Fruit fly (Drosophila melanogaster) whole organism, pupa: ENCODE measurements around the gene CG31457.
A peak's percentile ranks its signal among the peaks of the same experiment; 100 is the strongest.

ENCODE experiments used
- CG10348 ChIP-seq: fragments of 200-800 bp; sonication (Bioruptor generic); IDR thresholded peaks from 2 replicates; pipeline ENCODE4 v1.3.6; 2022; ENCODE audit warnings: missing biosample characterization, missing genetic modification characterization
- CG12605 ChIP-seq: fragments of 200-800 bp; sonication (Bioruptor generic); IDR thresholded peaks from 2 replicates; pipeline ENCODE4 v1.3.6; 2022; ENCODE audit warnings: missing biosample characterization, missing genetic modification characterization
- CG14655 ChIP-seq: fragments of 200-800 bp; sonication (Bioruptor generic); optimal IDR thresholded peaks from 3 replicates; lab custom pipeline; 2017; ENCODE audit warnings: mild to moderate bottlenecking, missing biosample characterization, missing genetic modification reagents, missing genetic modification characterization
- CG15710 ChIP-seq: fragments of 200-800 bp; sonication (Bioruptor generic); optimal IDR thresholded peaks from 2 replicates; lab custom pipeline; 2018; ENCODE audit warnings: missing biosample characterization, mild to moderate bottlenecking, missing genetic modification characterization, moderate library complexity
- CG17806 ChIP-seq: fragments of 200-800 bp; sonication (Bioruptor generic); optimal IDR thresholded peaks from 2 replicates; lab custom pipeline; 2018; ENCODE audit warnings: missing biosample characterization, mild to moderate bottlenecking, missing genetic modification characterization, moderate library complexity
- CG32121 ChIP-seq: fragments of 200-800 bp; sonication (Bioruptor generic); IDR thresholded peaks from 2 replicates; pipeline ENCODE4 v1.3.6; 2022; ENCODE audit warnings: missing biosample characterization, missing genetic modification characterization
- CG34367 ChIP-seq: fragments of 200-800 bp; sonication (Bioruptor generic); optimal IDR thresholded peaks from 2 replicates; lab custom pipeline; 2018; ENCODE audit warnings: missing biosample characterization, mild to moderate bottlenecking, missing genetic modification characterization
- CG4496 ChIP-seq: fragments of 200-800 bp; sonication (Bioruptor generic); IDR thresholded peaks from 3 replicates; pipeline ENCODE4 v1.3.6; 2022; ENCODE audit warnings: missing biosample characterization, missing genetic modification characterization
- CG8159 ChIP-seq: fragments of 200-800 bp; sonication (Bioruptor generic); optimal IDR thresholded peaks from 3 replicates; lab custom pipeline; 2018; ENCODE audit warnings: missing biosample characterization, mild to moderate bottlenecking, missing genetic modification characterization, moderate library complexity
- CG8301 ChIP-seq: fragments of 200-800 bp; sonication (Bioruptor generic); optimal IDR thresholded peaks from 2 replicates; lab custom pipeline; 2018; ENCODE audit warnings: missing biosample characterization, mild to moderate bottlenecking, missing genetic modification characterization
- CG9948 ChIP-seq: fragments of 200-800 bp; sonication (Bioruptor generic); optimal IDR thresholded peaks from 2 replicates; lab custom pipeline; 2018; ENCODE audit warnings: missing biosample characterization, mild to moderate bottlenecking, missing genetic modification characterization, moderate library complexity
- D1 ChIP-seq: fragments of 200-800 bp; sonication (Bioruptor generic); optimal IDR thresholded peaks from 2 replicates; lab custom pipeline; 2018; ENCODE audit warnings: missing biosample characterization, mild to moderate bottlenecking, missing genetic modification characterization, moderate library complexity
- EcR ChIP-seq: fragments of 200-800 bp; sonication (Bioruptor generic); optimal IDR thresholded peaks from 3 replicates; lab custom pipeline; 2019; ENCODE audit warnings: missing biosample characterization, missing genetic modification characterization, mild to moderate bottlenecking, moderate library complexity, missing genetic modification reagents
- Ets98B ChIP-seq: fragments of 200-800 bp; sonication (Bioruptor generic); IDR thresholded peaks from 2 replicates; pipeline ENCODE4 v1.3.6; 2022; ENCODE audit warnings: missing biosample characterization, missing genetic modification characterization
- Pif1B ChIP-seq: fragments of 200-800 bp; sonication (Bioruptor generic); optimal IDR thresholded peaks from 3 replicates; lab custom pipeline; 2016; ENCODE audit warnings: missing biosample characterization, missing genetic modification characterization
- Snoo ChIP-seq: fragments of 200-800 bp; sonication (Bioruptor generic); optimal IDR thresholded peaks from 3 replicates; lab custom pipeline; 2017; ENCODE audit warnings: missing biosample characterization, mild to moderate bottlenecking, missing genetic modification characterization, inconsistent platforms
- fd96Ca ChIP-seq: fragments of 200-800 bp; sonication (Bioruptor generic); IDR thresholded peaks from 3 replicates; pipeline ENCODE4 v1.3.6; 2022; ENCODE audit warnings: missing biosample characterization, missing genetic modification characterization
- gl ChIP-seq: fragments of 200-800 bp; sonication (Bioruptor generic); optimal IDR thresholded peaks from 2 replicates; lab custom pipeline; 2018; ENCODE audit warnings: missing biosample characterization, mild to moderate bottlenecking, missing genetic modification characterization
- rn ChIP-seq: fragments of 200-800 bp; sonication (Bioruptor generic); IDR thresholded peaks from 2 replicates; pipeline ENCODE4 v1.3.6; 2022; ENCODE audit warnings: missing biosample characterization, missing genetic modification characterization

Gene CG31457

dm6 chr3R:23145681-23146080 lies 17.9 kb upstream of the CG31457 start:
- TF ChIP-seq gl (no peak), fd96Ca (GFP tag; lab: Robert Waterston, UW) (no peak), Snoo (no peak), CG9948 (tag; lab: Kevin White, UChicago) (no peak), Ets98B (no peak), CG8301 (tag; lab: Kevin White, UChicago) (no peak), CG4496 (GFP tag; lab: Robert Waterston, UW) (no peak), CG12605 (GFP tag; lab: Robert Waterston, UW) (no peak)

dm6 chr3R:23144654-23145053 lies 16.9 kb upstream of the CG31457 start:
- TF ChIP-seq Snoo = no peak
- TF ChIP-seq EcR (GFP tag; lab: Kevin White, UChicago) = peak; percentile 25
- TF ChIP-seq CG14655 (GFP tag; lab: Kevin White, UChicago) = peak; percentile 15
- peak; percentile 13 for TF ChIP-seq CG17806 (tag; lab: Kevin White, UChicago)
- peak; percentile 38 for TF ChIP-seq CG15710 (tag; lab: Kevin White, UChicago)

DNA sequence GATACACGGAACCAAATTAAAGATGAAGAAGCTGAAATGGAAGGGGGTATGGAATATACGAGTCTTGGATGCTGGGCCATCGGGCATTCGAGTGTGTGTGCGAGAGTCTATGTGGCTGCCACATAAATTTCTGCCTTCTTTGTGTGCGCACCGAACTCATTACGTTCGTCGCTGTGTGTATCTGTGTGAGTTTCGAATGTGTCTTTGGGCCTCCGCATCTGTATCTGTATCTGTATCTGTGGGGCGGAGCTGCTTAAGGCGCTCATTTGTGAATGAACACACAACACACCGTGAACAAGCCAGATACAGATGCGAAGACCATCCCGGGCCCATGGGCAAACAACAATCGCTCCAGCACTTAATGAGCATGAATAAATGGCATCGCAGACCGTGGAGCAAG lies 15.7 kb upstream of the CG31457 start:
- TF ChIP-seq Snoo (no peak), CG4496 (GFP tag; lab: Robert Waterston, UW) (no peak), fd96Ca (GFP tag; lab: Robert Waterston, UW) (no peak), CG34367 (tag; lab: Kevin White, UChicago) (no peak), Ets98B (no peak), gl (no peak), Pif1B (GFP tag; lab: Kevin White, UChicago) (no peak), D1 (tag; lab: Kevin White, UChicago) (no peak), CG8301 (tag; lab: Kevin White, UChicago) (no peak), CG12605 (GFP tag; lab: Robert Waterston, UW) (no peak), CG32121 (GFP tag; lab: Robert Waterston, UW) (no peak), EcR (GFP tag; lab: Kevin White, UChicago) (no peak), CG9948 (tag; lab: Kevin White, UChicago) (no peak), CG8159 (tag; lab: Kevin White, UChicago) (no peak), CG10348 (GFP tag; lab: Robert Waterston, UW) (no peak), rn (GFP tag; lab: Robert Waterston, UW) (no peak)
- TF ChIP-seq, all 21 proteins: peak for 0

- TF ChIP-seq CG14655 (GFP tag; lab: Kevin White, UChicago) (no peak), CG4496 (GFP tag; lab: Robert Waterston, UW) (0 out of 3 replicates have a peak, but pooled peaks have one; percentile 49)
- TF ChIP-seq, all 21 proteins: peak for 1
Observed at dm6 chr3R:23141678-23142338, 14.0 kb upstream of the CG31457 start, which contains the start of gene hh. hh (minus strand) TSS chr3R:23141906.

dm6 chr3R:23141113-23141512 lies 13.3 kb upstream of the CG31457 start:
- TF ChIP-seq CG9948 (tag; lab: Kevin White, UChicago) = no peak
- TF ChIP-seq CG15710 (tag; lab: Kevin White, UChicago) = no peak
- TF ChIP-seq CG14655 (GFP tag; lab: Kevin White, UChicago) = no peak
- TF ChIP-seq CG12605 (GFP tag; lab: Robert Waterston, UW) = no peak
- TF ChIP-seq CG34367 (tag; lab: Kevin White, UChicago) = no peak
- no peak for TF ChIP-seq CG4496 (GFP tag; lab: Robert Waterston, UW)
- no peak for TF ChIP-seq Pif1B (GFP tag; lab: Kevin White, UChicago)
- no peak for TF ChIP-seq EcR (GFP tag; lab: Kevin White, UChicago)
- TF ChIP-seq rn (GFP tag; lab: Robert Waterston, UW) = no peak

DNA sequence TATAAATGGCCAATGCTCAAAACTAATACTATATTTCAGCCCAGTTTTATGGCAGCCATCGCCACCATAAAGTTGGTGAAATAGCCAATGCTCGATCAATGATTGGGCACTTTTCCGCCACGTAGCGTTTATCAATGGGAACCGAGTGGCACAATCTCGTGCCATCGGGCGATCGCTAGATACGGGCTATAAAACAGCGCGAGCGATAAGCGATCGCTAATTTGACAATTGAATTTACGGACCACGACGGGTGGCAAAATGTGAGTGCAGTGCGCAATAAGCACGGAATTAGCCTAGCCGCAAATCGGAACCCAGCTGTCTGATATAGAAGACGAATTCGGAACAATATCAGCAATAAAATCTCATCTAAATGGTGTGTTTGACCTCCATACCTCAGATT lies 12.5 kb upstream of the CG31457 start:
- no peak for TF ChIP-seq D1 (tag; lab: Kevin White, UChicago)
- TF ChIP-seq EcR (GFP tag; lab: Kevin White, UChicago) = no peak
- TF ChIP-seq CG32121 (GFP tag; lab: Robert Waterston, UW) = no peak
- TF ChIP-seq CG14655 (GFP tag; lab: Kevin White, UChicago) = no peak

DNA sequence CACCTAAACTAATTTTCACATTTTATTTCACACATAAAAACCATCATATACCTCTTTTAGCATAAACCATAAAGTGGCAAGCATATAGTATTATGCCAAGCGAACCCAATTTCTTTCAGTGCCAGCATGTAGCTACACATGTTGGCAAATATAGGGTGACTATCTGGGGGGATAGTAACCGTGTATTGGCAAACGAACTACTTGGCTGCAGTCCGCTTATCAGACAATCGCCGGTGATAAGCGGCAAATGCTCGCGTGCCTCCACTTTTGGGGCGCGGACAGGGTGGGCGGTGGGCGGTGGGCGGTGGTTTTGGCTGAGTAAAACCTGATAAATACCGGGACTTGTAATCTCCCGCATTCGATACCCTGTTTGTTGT lies 11.8 kb upstream of the CG31457 start:
- TF ChIP-seq EcR (GFP tag; lab: Kevin White, UChicago) (no peak), CG4496 (GFP tag; lab: Robert Waterston, UW) (peak; percentile 27; the same call in 1 of the 3 replicates)

DNA sequence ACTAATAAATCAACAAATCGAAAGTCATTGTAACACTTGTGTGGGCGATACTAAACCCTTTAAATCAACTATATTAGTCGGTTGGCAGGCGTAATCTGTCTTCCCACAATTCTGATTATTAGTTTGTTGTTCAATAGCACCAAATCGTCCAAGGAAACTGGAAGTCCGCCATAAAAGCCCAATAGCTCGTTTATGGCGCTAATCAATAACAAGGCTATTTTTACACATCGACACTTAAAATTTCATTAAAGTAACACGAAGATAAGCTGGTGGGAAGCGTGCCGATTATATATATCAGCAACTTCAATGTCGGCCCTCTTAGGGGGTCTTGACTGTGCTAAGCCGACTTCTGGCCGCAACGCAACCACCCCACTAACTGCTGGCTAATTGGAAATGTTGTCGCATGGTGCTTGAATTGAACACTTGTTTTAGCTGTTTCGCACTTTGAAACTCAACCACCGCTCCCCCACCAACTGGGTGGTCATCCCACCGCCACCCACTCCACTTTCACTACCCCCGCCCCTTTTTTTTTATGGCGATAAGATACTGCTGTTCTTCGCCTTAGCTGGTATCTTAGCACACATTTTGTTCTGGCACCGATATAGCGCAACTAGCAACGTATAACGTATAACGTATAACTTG lies 11.3 kb upstream of the CG31457 start:
- TF ChIP-seq Snoo (no peak), CG32121 (GFP tag; lab: Robert Waterston, UW) (no peak), CG4496 (GFP tag; lab: Robert Waterston, UW) (no peak), D1 (tag; lab: Kevin White, UChicago) (no peak), Ets98B (no peak)
